Fruit fly (Drosophila melanogaster): ENCODE data around the gene CG8507.
A peak's percentile ranks its signal among the peaks of the same experiment; 100 is the strongest.

The CG8507 gene

dm6 chr3R:9791177-9791806 lies at the start of gene CG8507, which contains the start of gene CG12945:
Gene CG8507 (plus strand): TSS chr3R:9791483.
Gene CG12945 (minus strand): TSS chr3R:9791221.
- TF ChIP-seq HLH106 (tag; optimal IDR thresholded peaks at IDR 0.05), result peak; percentile 76
- peak; percentile 52 for TF ChIP-seq CG9705 (GFP tag; optimal IDR thresholded peaks at IDR 0.05)
- TF ChIP-seq h (GFP tag; optimal IDR thresholded peaks at IDR 0.05), result peak; percentile 65
- TF ChIP-seq foxo (GFP tag; optimal IDR thresholded peaks at IDR 0.05), result peak in 1 of 2 experiments; percentile 68
- TF ChIP-seq Sp1 (GFP tag; optimal IDR thresholded peaks at IDR 0.05), result peak; percentile 68
- TF ChIP-seq Mio (GFP tag; optimal IDR thresholded peaks at IDR 0.05), result no peak
- no peak for TF ChIP-seq dsf (GFP tag; optimal IDR thresholded peaks at IDR 0.05; ENCODE audit: borderline replicate concordance)
- peak; percentile 92 for TF ChIP-seq Myc (optimal IDR thresholded peaks at IDR 0.05)
- TF ChIP-seq Jra (GFP tag; optimal IDR thresholded peaks at IDR 0.05), result peak; percentile 37
- TF ChIP-seq pan (optimal IDR thresholded peaks at IDR 0.05), result no peak
- TF ChIP-seq ey (GFP tag; optimal IDR thresholded peaks at IDR 0.05), result peak; percentile 46
- no peak for TF ChIP-seq dl (GFP tag; optimal IDR thresholded peaks at IDR 0.05; ENCODE audit: insufficient read depth in 1 of 2, partially characterized antibody in 2 of 2)
- TF ChIP-seq sv (GFP tag; optimal IDR thresholded peaks at IDR 0.05), result peak; percentile 43
- TF ChIP-seq OdsH (GFP tag; optimal IDR thresholded peaks at IDR 0.05), result peak; percentile 23
- TF ChIP-seq woc (GFP tag; optimal IDR thresholded peaks at IDR 0.05), result peak; percentile 91
- peak; percentile 32 for TF ChIP-seq br (GFP tag; optimal IDR thresholded peaks at IDR 0.05)
- no peak for TF ChIP-seq Abd-B (GFP tag; optimal IDR thresholded peaks at IDR 0.05)
- peak; percentile 48 for TF ChIP-seq psq (GFP tag; optimal IDR thresholded peaks at IDR 0.05)
- TF ChIP-seq Rel (GFP tag; optimal IDR thresholded peaks at IDR 0.05), result no peak
- peak; percentile 94 for TF ChIP-seq Rel (tag; optimal IDR thresholded peaks at IDR 0.05)

dm6 chr3R:9743217-9743616 lies 48.1 kb upstream of the CG8507 start, which contains the start of gene CG31415:
Gene CG31415 (plus strand): TSS chr3R:9743517.
- TF ChIP-seq HLH106 (tag; optimal IDR thresholded peaks at IDR 0.05) (no peak), Abd-B (GFP tag; optimal IDR thresholded peaks at IDR 0.05) (no peak), Hr83 (GFP tag; optimal IDR thresholded peaks at IDR 0.05; ENCODE audit: poor library complexity, severe bottlenecking) (no peak), OdsH (GFP tag; optimal IDR thresholded peaks at IDR 0.05) (no peak), CG9705 (GFP tag; optimal IDR thresholded peaks at IDR 0.05) (no peak), Sp1 (GFP tag; optimal IDR thresholded peaks at IDR 0.05) (no peak), tai (GFP tag; optimal IDR thresholded peaks at IDR 0.05) (no peak)

dm6 chr3R:9743995-9744394 lies 47.3 kb upstream of the CG8507 start:
- TF ChIP-seq Dfd (GFP tag; optimal IDR thresholded peaks at IDR 0.05) (peak; percentile 98), sage (GFP tag; optimal IDR thresholded peaks at IDR 0.05) (no peak)

dm6 chr3R:9745442-9745841 lies 45.8 kb upstream of the CG8507 start:
- TF ChIP-seq Mio (GFP tag; optimal IDR thresholded peaks at IDR 0.05) (no peak), rgr (GFP tag; optimal IDR thresholded peaks at IDR 0.05) (no peak), lola (GFP tag; optimal IDR thresholded peaks at IDR 0.05) (no peak)

dm6 chr3R:9746267-9746666 lies 45.0 kb upstream of the CG8507 start, which contains the start of gene CG34409:
Gene CG34409 (minus strand): TSS chr3R:9746367.
- TF ChIP-seq N (GFP tag; optimal IDR thresholded peaks at IDR 0.05) (no peak), Dfd (GFP tag; optimal IDR thresholded peaks at IDR 0.05) (no peak), h (GFP tag; optimal IDR thresholded peaks at IDR 0.05) (no peak), lola (GFP tag; optimal IDR thresholded peaks at IDR 0.05) (no peak), Jra (GFP tag; optimal IDR thresholded peaks at IDR 0.05) (no peak), Abd-B (GFP tag; optimal IDR thresholded peaks at IDR 0.05) (no peak), foxo (GFP tag; optimal IDR thresholded peaks at IDR 0.05) (no peak), tai (GFP tag; optimal IDR thresholded peaks at IDR 0.05) (no peak), psq (GFP tag; optimal IDR thresholded peaks at IDR 0.05) (no peak), Vsx2 (GFP tag; optimal IDR thresholded peaks at IDR 0.05; ENCODE audit: partially characterized antibody) (no peak), sv (GFP tag; optimal IDR thresholded peaks at IDR 0.05) (no peak), CG9705 (GFP tag; optimal IDR thresholded peaks at IDR 0.05) (no peak), fru (GFP tag; optimal IDR thresholded peaks at IDR 0.05) (no peak), Dif (GFP tag; optimal IDR thresholded peaks at IDR 0.05; ENCODE audit: partially characterized antibody) (no peak), usp (GFP tag; optimal IDR thresholded peaks at IDR 0.05) (no peak)
